Worm (Caenorhabditis elegans): Measurements from ENCODE around the gene klp-12.

Gene klp-12

ce11 chrIV:11329269-11329668 is 30.4 kb downstream of the klp-12 start, which contains the start of gene leo-1:
leo-1 (minus strand) TSS chrIV:11329369.
- TF ChIP-seq zip-11 (GFP tag; IDR thresholded peaks at IDR 0.05) (no peak), jun-1 (tag; optimal IDR thresholded peaks at IDR 0.05) (no peak), ceh-62 (tag; optimal IDR thresholded peaks at IDR 0.05) (no peak), unc-62 (GFP tag; optimal IDR thresholded peaks at IDR 0.05 in 1 of 2) (peak in 1 of 2 experiments; percentile 55), unc-62 (tag; optimal IDR thresholded peaks at IDR 0.05) (no peak), mxl-2 (GFP tag; conservative IDR thresholded peaks at IDR 0.05) (no peak), zfp-3 (GFP tag; conservative IDR thresholded peaks at IDR 0.05) (no peak), gei-8 (GFP tag; optimal IDR thresholded peaks at IDR 0.05) (no peak), F37D6.2 (tag; optimal IDR thresholded peaks at IDR 0.05) (no peak)

DNA sequence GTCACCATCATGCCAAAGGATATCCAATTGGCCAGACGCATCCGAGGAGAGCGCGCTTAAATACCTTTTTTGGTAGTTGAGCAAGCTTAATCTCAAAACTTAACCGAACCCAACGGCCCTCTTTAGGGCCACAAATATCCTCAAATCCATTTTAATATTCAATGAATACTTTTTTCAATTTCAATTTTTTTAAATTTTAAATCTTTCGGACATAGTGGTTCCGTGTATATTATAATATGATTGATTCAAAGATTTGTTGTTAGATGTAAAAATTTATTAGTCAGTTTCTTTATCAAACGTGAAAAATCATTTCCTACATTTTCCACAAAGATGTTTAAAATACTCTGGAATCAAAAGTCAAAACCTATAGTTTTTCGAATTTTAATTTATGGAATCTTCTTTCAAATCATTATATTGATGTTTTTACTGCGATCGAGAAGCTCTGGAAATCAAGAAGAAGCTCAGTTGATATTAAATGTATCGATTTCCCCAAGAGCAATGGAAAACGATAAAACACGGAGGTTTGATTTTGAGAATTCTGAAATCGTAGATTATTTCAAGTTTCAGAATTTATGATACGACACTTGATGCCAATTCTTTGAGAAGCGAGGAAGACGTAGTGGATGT is 32.6 kb downstream of the klp-12 start, which contains the start of gene B0035.21:
B0035.21 (plus strand) TSS at position 322 of the 627 bp plus-strand sequence.
- 0 out of 2 replicates have a peak, but pooled peaks have one; percentile 17 for TF ChIP-seq zfp-3 (GFP tag; conservative IDR thresholded peaks at IDR 0.05)
- peak; percentile 46 for TF ChIP-seq lin-38 (GFP tag; IDR thresholded peaks at IDR 0.05)
- TF ChIP-seq nhr-11 (tag; optimal IDR thresholded peaks at IDR 0.05): no peak
- TF ChIP-seq Y105C5A.15 (GFP tag; IDR thresholded peaks at IDR 0.05): 0 out of 2 replicates have a peak, but pooled peaks have one; percentile 34
- TF ChIP-seq F26F4.8 (GFP tag; conservative IDR thresholded peaks at IDR 0.05): 0 out of 2 replicates have a peak, but pooled peaks have one; percentile 48
- no peak for TF ChIP-seq nhr-111 (GFP tag; optimal IDR thresholded peaks at IDR 0.05)
- 0 out of 2 replicates have a peak, but pooled peaks have one; percentile 17 for TF ChIP-seq T26A8.4 (GFP tag; IDR thresholded peaks at IDR 0.05)
- TF ChIP-seq dve-1 (tag; optimal IDR thresholded peaks at IDR 0.05; ENCODE audit: insufficient read depth): peak; percentile 4
- TF ChIP-seq pha-4 (GFP tag; IDR thresholded peaks at IDR 0.05): 0 out of 2 replicates have a peak, but pooled peaks have one; percentile 32
- TF ChIP-seq pha-4 (tag; optimal IDR thresholded peaks at IDR 0.05): no peak
- no peak for TF ChIP-seq mdl-1 (tag; optimal IDR thresholded peaks at IDR 0.05)

ce11 chrIV:11324741-11325140 is 34.9 kb downstream of the klp-12 start, which contains the start of gene his-48:
his-48 (plus strand) TSS chrIV:11324745.
- TF ChIP-seq lim-7 (GFP tag; IDR thresholded peaks at IDR 0.05) (peak; percentile 56; the same call in 1 of the 2 replicates), lin-38 (GFP tag; IDR thresholded peaks at IDR 0.05) (peak; percentile 39; the same call in 1 of the 2 replicates)

DNA sequence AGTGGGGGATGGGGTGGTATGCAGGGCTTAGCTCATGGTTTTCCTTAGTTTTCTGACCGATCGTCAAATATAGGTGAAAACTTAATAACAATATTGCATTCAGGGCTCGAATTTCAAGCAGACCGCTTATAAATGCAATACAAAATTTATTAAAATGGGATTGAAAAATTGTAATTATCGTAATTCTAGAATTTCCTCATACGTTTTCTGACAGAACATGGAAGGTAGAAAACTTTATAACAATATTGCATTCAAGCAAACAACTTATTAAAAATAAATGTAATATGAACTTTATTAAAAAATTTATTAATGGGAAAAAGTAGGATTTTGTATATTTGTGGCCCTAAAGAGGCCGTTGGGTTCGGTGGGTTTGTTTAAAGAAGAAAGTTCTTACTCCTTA is 36.0 kb downstream of the klp-12 start:
- TF ChIP-seq dmd-8 (GFP tag; IDR thresholded peaks at IDR 0.05) (0 out of 2 replicates have a peak, but pooled peaks have one; percentile 4), F26F4.8 (GFP tag; conservative IDR thresholded peaks at IDR 0.05) (peak; percentile 64; the same call in 1 of the 2 replicates), lin-38 (GFP tag; IDR thresholded peaks at IDR 0.05) (peak; percentile 62), arid-1 (GFP tag; conservative IDR thresholded peaks at IDR 0.05) (0 out of 2 replicates have a peak, but pooled peaks have one; percentile 41), lir-3 (tag; optimal IDR thresholded peaks at IDR 0.05) (no peak), snpc-1.2 (GFP tag; IDR thresholded peaks at IDR 0.05) (peak; percentile 48; the same call in 1 of the 2 replicates), zag-1 (tag; optimal IDR thresholded peaks at IDR 0.05) (no peak), aha-1 (tag) (peak; percentile 51)

DNA sequence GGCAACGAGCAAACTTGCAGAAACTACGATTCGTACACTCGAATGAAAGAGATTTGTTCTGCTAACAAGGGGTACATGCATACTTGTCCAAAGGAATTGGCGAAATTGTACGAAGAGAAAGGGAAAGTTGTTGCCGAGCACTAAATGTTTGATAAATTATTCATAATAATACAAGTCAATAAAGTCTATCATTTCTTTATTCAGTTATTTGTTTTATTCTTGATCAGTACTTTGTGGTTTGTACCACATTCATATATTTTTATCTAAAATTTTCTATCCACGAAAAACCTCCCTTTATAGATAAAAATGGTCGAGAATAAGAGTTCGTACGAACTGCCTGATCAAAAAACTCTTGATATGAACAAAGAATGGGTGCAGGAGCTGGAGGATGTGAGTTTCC is 39.2 kb downstream of the klp-12 start, which contains the start of gene edg-1:
edg-1 (plus strand) TSS at position 301 of the 400 bp plus-strand sequence.
- no peak for TF ChIP-seq daf-16 (GFP tag; optimal IDR thresholded peaks at IDR 0.05)
- peak; percentile 9 for TF ChIP-seq daf-16 (tag; optimal IDR thresholded peaks at IDR 0.05)
- no peak for TF ChIP-seq daf-8 (GFP tag; IDR thresholded peaks at IDR 0.05)

DNA sequence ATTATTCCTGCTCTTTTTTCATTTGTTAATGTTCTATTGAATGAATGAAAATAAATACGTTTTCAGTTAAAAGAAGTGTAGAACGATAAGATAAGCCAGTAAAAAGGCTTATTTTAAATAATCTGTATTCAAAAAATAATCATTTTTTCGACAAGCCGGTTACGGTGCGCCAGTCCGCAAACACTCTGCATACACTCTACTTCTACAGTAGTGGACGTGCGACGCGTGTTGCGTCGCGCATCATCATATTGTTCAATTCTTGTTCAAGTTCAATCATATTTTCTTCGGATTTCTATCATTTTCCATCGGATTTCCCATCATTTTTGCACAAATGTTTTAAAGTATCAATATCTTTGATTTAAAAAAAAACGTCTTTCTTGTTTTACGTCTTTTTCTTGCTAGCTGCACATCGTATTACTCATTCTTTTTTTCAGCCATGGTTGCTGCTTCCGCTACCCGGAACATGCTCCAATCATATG is 39.7 kb downstream of the klp-12 start, which contains the start of gene B0035.18:
B0035.18 (plus strand) TSS at position 429 of the 479 bp plus-strand sequence.
- TF ChIP-seq lir-3 (tag; optimal IDR thresholded peaks at IDR 0.05): no peak
- peak in 1 of 2 experiments; percentile 12 for TF ChIP-seq lsy-2 (tag; optimal IDR thresholded peaks at IDR 0.05)
- no peak for TF ChIP-seq nhr-42 (GFP tag; IDR thresholded peaks at IDR 0.05)
- peak; percentile 2 for TF ChIP-seq unc-130 (GFP tag; optimal IDR thresholded peaks at IDR 0.05)
